Fruit fly (Drosophila melanogaster) whole organism, prepupa: ENCODE measurements around the gene CG44153.

Source experiments
- Blimp-1 ChIP-seq: fragments of 200-800 bp; sonication (Bioruptor generic); optimal IDR thresholded peaks from 3 replicates; lab custom pipeline; 2017; ENCODE audit warnings: missing biosample characterization, missing genetic modification characterization, mild to moderate bottlenecking, moderate library complexity, missing genetic modification reagents
- CG10631 ChIP-seq: fragments of 200-800 bp; sonication (Bioruptor generic); optimal IDR thresholded peaks from 2 replicates; lab custom pipeline; 2016; ENCODE audit warnings: missing biosample characterization, missing genetic modification characterization
- CG11294 ChIP-seq: fragments of 200-800 bp; sonication (Bioruptor generic); IDR thresholded peaks from 2 replicates; pipeline ENCODE4 v1.3.6; 2022; ENCODE audit warnings: missing biosample characterization, missing genetic modification characterization
- CG11902 ChIP-seq: fragments of 200-800 bp; sonication (Bioruptor generic); optimal IDR thresholded peaks from 3 replicates; lab custom pipeline; 2016; ENCODE audit warnings: missing biosample characterization, missing genetic modification characterization
- CG16779 ChIP-seq: fragments of 200-800 bp; sonication (Bioruptor generic); optimal IDR thresholded peaks from 3 replicates; lab custom pipeline; 2017; ENCODE audit warnings: missing biosample characterization, mild to moderate bottlenecking, missing genetic modification characterization
- CG3032 ChIP-seq: fragments of 200-800 bp; optimal IDR thresholded peaks from 2 replicates; lab custom pipeline; 2019; ENCODE audit warnings: missing biosample characterization, mild to moderate bottlenecking, missing genetic modification characterization, moderate library complexity
- CG31627 ChIP-seq: fragments of 200-800 bp; sonication (Bioruptor generic); optimal IDR thresholded peaks from 3 replicates; lab custom pipeline; 2016; ENCODE audit warnings: missing biosample characterization, missing genetic modification characterization
- CG32006 ChIP-seq: fragments of 200-800 bp; sonication (Bioruptor generic); optimal IDR thresholded peaks from 3 replicates; lab custom pipeline; 2017; ENCODE audit warnings: missing biosample characterization, mild to moderate bottlenecking, missing genetic modification characterization
- CG34406 ChIP-seq: fragments of 200-800 bp; sonication (Bioruptor generic); optimal IDR thresholded peaks from 3 replicates; lab custom pipeline; 2016; ENCODE audit warnings: missing biosample characterization, missing genetic modification characterization
- CG4318 ChIP-seq: fragments of 200-800 bp; sonication (Bioruptor generic); optimal IDR thresholded peaks from 3 replicates; lab custom pipeline; 2017; ENCODE audit warnings: missing biosample characterization, mild to moderate bottlenecking, missing genetic modification characterization
- CG6163 ChIP-seq: fragments of 200-800 bp; sonication (Bioruptor generic); IDR thresholded peaks from 3 replicates; pipeline ENCODE4 v1.3.6; 2022; ENCODE audit warnings: missing biosample characterization, missing genetic modification characterization
- CG6276 ChIP-seq: fragments of 200-800 bp; sonication (Bioruptor generic); optimal IDR thresholded peaks from 2 replicates; lab custom pipeline; 2017; ENCODE audit warnings: missing biosample characterization, mild to moderate bottlenecking, missing genetic modification characterization
- CG6792 ChIP-seq: fragments of 200-800 bp; sonication (Bioruptor generic); optimal IDR thresholded peaks from 3 replicates; lab custom pipeline; 2016; ENCODE audit warnings: missing biosample characterization, missing genetic modification characterization
- CG6808 ChIP-seq: fragments of 200-800 bp; sonication (Bioruptor generic); optimal IDR thresholded peaks from 3 replicates; lab custom pipeline; 2017; ENCODE audit warnings: missing biosample characterization, missing genetic modification characterization, mild to moderate bottlenecking, moderate library complexity, missing genetic modification reagents
- CG6854 ChIP-seq: fragments of 200-800 bp; sonication (Bioruptor generic); optimal IDR thresholded peaks from 2 replicates; lab custom pipeline; 2017; ENCODE audit warnings: missing biosample characterization, mild to moderate bottlenecking, missing genetic modification characterization
- CG7368 ChIP-seq: fragments of 200-800 bp; sonication (Bioruptor generic); optimal IDR thresholded peaks from 3 replicates; lab custom pipeline; 2016; ENCODE audit warnings: missing biosample characterization, missing genetic modification characterization
- CG8119 ChIP-seq: fragments of 200-800 bp; sonication (Bioruptor generic); IDR thresholded peaks from 3 replicates; pipeline ENCODE4 v1.3.6; 2022; ENCODE audit warnings: missing biosample characterization, missing genetic modification characterization
- CG8319 ChIP-seq: fragments of 200-800 bp; sonication (Bioruptor generic); optimal IDR thresholded peaks from 3 replicates; lab custom pipeline; 2016; ENCODE audit warnings: missing biosample characterization, missing genetic modification characterization
- CG8632 ChIP-seq: fragments of 200-800 bp; sonication (Bioruptor generic); optimal IDR thresholded peaks from 3 replicates; lab custom pipeline; 2016; ENCODE audit warnings: missing biosample characterization, missing genetic modification characterization
- CG9139 ChIP-seq: fragments of 200-800 bp; sonication (Bioruptor generic); optimal IDR thresholded peaks from 3 replicates; lab custom pipeline; 2017; ENCODE audit warnings: missing biosample characterization, mild to moderate bottlenecking, missing genetic modification characterization
- Eip75B ChIP-seq: fragments of 200-800 bp; sonication (Bioruptor generic); optimal IDR thresholded peaks from 3 replicates; lab custom pipeline; 2016; ENCODE audit warnings: missing biosample characterization, missing genetic modification characterization
- Eip78C ChIP-seq: fragments of 200-800 bp; sonication (Bioruptor generic); peaks from one replicate; lab custom pipeline; 2016; ENCODE audit warnings: missing biosample characterization, missing genetic modification characterization
- Ets21C ChIP-seq: fragments of 200-800 bp; sonication (Bioruptor generic); optimal IDR thresholded peaks from 3 replicates; lab custom pipeline; 2016; ENCODE audit warnings: missing biosample characterization, missing genetic modification characterization
- Ets96B ChIP-seq: fragments of 200-800 bp; optimal IDR thresholded peaks from 2 replicates; lab custom pipeline; 2019; ENCODE audit warnings: missing biosample characterization, mild to moderate bottlenecking, missing genetic modification characterization, moderate library complexity
- Gug ChIP-seq: fragments of 200-800 bp; sonication (Bioruptor generic); IDR thresholded peaks from 2 replicates; pipeline ENCODE4 v1.3.6; 2022; ENCODE audit warnings: missing biosample characterization, missing genetic modification characterization
- Hr38 ChIP-seq: sonication (Bioruptor generic); optimal IDR thresholded peaks from 2 replicates; lab custom pipeline; 2016; ENCODE audit warnings: missing biosample characterization, missing genetic modification characterization
- Hr39 ChIP-seq: fragments of 200-800 bp; sonication (Bioruptor generic); optimal IDR thresholded peaks from 2 replicates; lab custom pipeline; 2016; ENCODE audit warnings: missing biosample characterization, missing genetic modification characterization
- Hr4 ChIP-seq: fragments of 200-800 bp; sonication (Bioruptor generic); optimal IDR thresholded peaks from 3 replicates; lab custom pipeline; 2016; ENCODE audit warnings: missing biosample characterization, missing genetic modification characterization
- Lpt ChIP-seq: fragments of 200-800 bp; sonication (Bioruptor generic); optimal IDR thresholded peaks from 3 replicates; lab custom pipeline; 2016; ENCODE audit warnings: missing biosample characterization, missing genetic modification characterization
- OdsH ChIP-seq: fragments of 200-800 bp; sonication (Bioruptor generic); optimal IDR thresholded peaks from 3 replicates; lab custom pipeline; 2016; ENCODE audit warnings: missing biosample characterization, missing genetic modification characterization
- Smox ChIP-seq: fragments of 200-800 bp; sonication (Bioruptor generic); optimal IDR thresholded peaks from 3 replicates; lab custom pipeline; 2016; ENCODE audit warnings: missing biosample characterization, missing genetic modification characterization
- Sox102F ChIP-seq: fragments of 200-800 bp; sonication (Bioruptor generic); optimal IDR thresholded peaks from 2 replicates; lab custom pipeline; 2016; ENCODE audit warnings: missing biosample characterization, mild to moderate bottlenecking, missing genetic modification characterization
- Sox14 ChIP-seq: fragments of 200-800 bp; sonication (Bioruptor generic); optimal IDR thresholded peaks from 3 replicates; lab custom pipeline; 2016; ENCODE audit warnings: missing biosample characterization, missing genetic modification characterization
- achi ChIP-seq: fragments of 200-800 bp; sonication (Bioruptor generic); optimal IDR thresholded peaks from 3 replicates; lab custom pipeline; 2016; ENCODE audit warnings: missing biosample characterization, missing genetic modification characterization
- acj6 ChIP-seq: fragments of 200-800 bp; sonication (Bioruptor generic); optimal IDR thresholded peaks from 3 replicates; lab custom pipeline; 2016; ENCODE audit warnings: missing biosample characterization, missing genetic modification characterization
- cyc ChIP-seq: fragments of 200-800 bp; sonication (Bioruptor generic); optimal IDR thresholded peaks from 3 replicates; lab custom pipeline; 2016; ENCODE audit warnings: missing biosample characterization, missing genetic modification characterization
- dac ChIP-seq: fragments of 200-800 bp; sonication (Bioruptor generic); optimal IDR thresholded peaks from 2 replicates; lab custom pipeline; 2017; ENCODE audit warnings: missing biosample characterization, mild to moderate bottlenecking, missing genetic modification characterization
- dsx ChIP-seq: fragments of 200-800 bp; optimal IDR thresholded peaks from 3 replicates; lab custom pipeline; 2019; ENCODE audit warnings: missing biosample characterization, mild to moderate bottlenecking, missing genetic modification characterization, moderate library complexity; ENCODE audit not compliant: poor library complexity, severe bottlenecking
- eg ChIP-seq: fragments of 200-800 bp; sonication (Bioruptor generic); IDR thresholded peaks from 3 replicates; pipeline ENCODE4 v1.3.6; 2022; ENCODE audit warnings: missing biosample characterization, missing genetic modification characterization
- esn ChIP-seq: fragments of 200-800 bp; sonication (Bioruptor generic); optimal IDR thresholded peaks from 2 replicates; lab custom pipeline; 2016; ENCODE audit warnings: missing biosample characterization, mild to moderate bottlenecking, missing genetic modification characterization, moderate library complexity
- fd59A ChIP-seq: fragments of 200-800 bp; sonication (Bioruptor generic); optimal IDR thresholded peaks from 2 replicates; lab custom pipeline; 2017; ENCODE audit warnings: missing biosample characterization, mild to moderate bottlenecking, missing genetic modification characterization, missing genetic modification reagents
- fd85E ChIP-seq: fragments of 200-800 bp; sonication (Bioruptor generic); optimal IDR thresholded peaks from 3 replicates; lab custom pipeline; 2016; ENCODE audit warnings: missing biosample characterization, missing genetic modification characterization
- fkh ChIP-seq: fragments of 200-800 bp; sonication (Bioruptor generic); optimal IDR thresholded peaks from 3 replicates; lab custom pipeline; 2017; ENCODE audit warnings: missing biosample characterization, mild to moderate bottlenecking, missing genetic modification characterization, moderate library complexity
- net ChIP-seq: fragments of 200-800 bp; sonication (Bioruptor generic); optimal IDR thresholded peaks from 3 replicates; lab custom pipeline; 2016; ENCODE audit warnings: missing biosample characterization, missing genetic modification characterization
- pdm3 ChIP-seq: fragments of 200-800 bp; sonication (Bioruptor generic); optimal IDR thresholded peaks from 3 replicates; lab custom pipeline; 2016; ENCODE audit warnings: missing biosample characterization, missing genetic modification characterization
- salr ChIP-seq, 2 experiments: fragments of 200-800 bp; sonication (Bioruptor generic); optimal IDR thresholded peaks; 3 replicates each; lab custom pipeline; 2016 to 2018; ENCODE audit warnings: missing biosample characterization in 2 of 2, missing genetic modification characterization in 2 of 2, mild to moderate bottlenecking in 1 of 2
- spab ChIP-seq: fragments of 200-800 bp; sonication (Bioruptor generic); optimal IDR thresholded peaks from 2 replicates; lab custom pipeline; 2017; ENCODE audit warnings: missing biosample characterization, mild to moderate bottlenecking, missing genetic modification characterization, missing genetic modification reagents
- ss ChIP-seq, 2 experiments: fragments of 200-800 bp; sonication (Bioruptor generic); optimal IDR thresholded peaks; 2 replicates in 1 of 2; 3 replicates in 1 of 2; lab custom pipeline; 2017 to 2018; ENCODE audit warnings: mild to moderate bottlenecking in 2 of 2, missing biosample characterization in 2 of 2, missing genetic modification characterization in 2 of 2, moderate library complexity in 1 of 2
- svp ChIP-seq: fragments of 200-800 bp; sonication (Bioruptor generic); peaks from one replicate; lab custom pipeline; 2016; ENCODE audit warnings: missing biosample characterization, missing genetic modification characterization
- topi ChIP-seq: fragments of 200-800 bp; sonication (Bioruptor generic); optimal IDR thresholded peaks from 3 replicates; lab custom pipeline; 2016; ENCODE audit warnings: missing biosample characterization, missing genetic modification characterization
- vri ChIP-seq: fragments of 200-800 bp; sonication (Bioruptor generic); optimal IDR thresholded peaks from 3 replicates; lab custom pipeline; 2016; ENCODE audit warnings: missing biosample characterization, mild to moderate bottlenecking, missing genetic modification characterization

Gene CG44153

DNA sequence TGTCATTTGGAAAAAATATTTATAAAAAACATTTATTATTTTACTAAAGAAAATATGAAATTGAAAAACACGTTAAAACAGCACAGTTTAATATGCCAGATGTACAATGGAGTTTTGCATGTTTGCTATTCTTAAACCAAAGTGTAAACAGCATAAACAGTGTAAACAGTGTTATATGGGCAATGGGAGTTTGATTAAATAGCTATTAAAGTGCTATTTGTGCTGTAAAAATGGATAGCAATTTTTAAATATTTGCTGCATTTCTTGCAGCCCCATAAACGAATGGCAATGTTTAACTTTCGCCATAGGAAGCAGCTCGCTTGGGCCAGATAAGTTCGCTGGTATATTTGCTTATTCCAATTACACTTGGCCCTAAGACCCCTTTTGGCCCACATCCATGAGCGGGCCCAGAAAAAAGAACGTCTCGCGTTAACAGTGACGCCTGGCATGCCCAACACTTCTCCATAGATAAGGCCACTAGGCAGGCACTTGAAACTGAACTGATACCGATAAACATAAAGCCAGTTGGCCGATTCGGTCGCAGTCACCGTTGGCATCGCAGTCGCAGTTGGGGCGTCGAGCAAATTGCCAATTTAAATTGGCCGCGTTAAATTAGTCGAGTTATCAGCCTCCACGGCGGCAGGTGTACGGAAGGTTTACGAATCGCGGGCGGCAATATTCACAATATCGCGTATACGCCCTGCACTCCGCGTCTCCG lies 35.7 kb downstream of the CG44153 start, which contains the start of gene CG4839:
CG4839 (plus strand) TSS at position 541 of the 718 bp plus-strand sequence.
- TF ChIP-seq CG8632 (GFP tag; lab: Kevin White, UChicago) (peak; percentile 32), OdsH (GFP tag; lab: Kevin White, UChicago) (peak; percentile 38), esn (GFP tag; lab: Kevin White, UChicago) (peak; percentile 62), net (GFP tag; lab: Kevin White, UChicago) (no peak), topi (GFP tag; lab: Kevin White, UChicago) (peak; percentile 44), CG32006 (GFP tag; lab: Kevin White, UChicago) (no peak), fd85E (GFP tag; lab: Kevin White, UChicago) (no peak), Sox14 (no peak), Lpt (no peak), eg (GFP tag; lab: Robert Waterston, UW) (no peak), CG6276 (no peak), Hr4 (no peak), Ets96B (tag; lab: Kevin White, UChicago) (no peak), Hr39 (GFP tag; lab: Kevin White, UChicago) (peak; percentile 12), vri (peak; percentile 29), fd59A (GFP tag; lab: Kevin White, UChicago) (no peak), svp (GFP tag; lab: Kevin White, UChicago) (peak; percentile 69), cyc (GFP tag; lab: Kevin White, UChicago) (peak; percentile 31), CG16779 (no peak), CG4318 (GFP tag; lab: Kevin White, UChicago) (no peak), Eip75B (GFP tag; lab: Kevin White, UChicago) (no peak), ss (GFP tag; optimal IDR thresholded peaks at IDR 0.05; lab: Kevin White, UChicago) (no peak), CG6792 (peak; percentile 47), Smox (GFP tag; lab: Kevin White, UChicago) (peak; percentile 7), CG31627 (GFP tag; lab: Kevin White, UChicago) (peak; percentile 9), salr (GFP tag; optimal IDR thresholded peaks at IDR 0.05; lab: Kevin White, UChicago) (no peak), Eip78C (GFP tag; lab: Kevin White, UChicago) (peak; percentile 83), CG9139 (GFP tag; lab: Kevin White, UChicago) (no peak), CG6163 (GFP tag; lab: Robert Waterston, UW) (0 out of 3 replicates have a peak, but pooled peaks have one; percentile 28), Ets21C (GFP tag; lab: Kevin White, UChicago) (no peak), pdm3 (GFP tag; lab: Kevin White, UChicago) (peak; percentile 39), Sox102F (GFP tag; lab: Kevin White, UChicago) (peak; percentile 9), acj6 (GFP tag; lab: Kevin White, UChicago) (peak; percentile 42), dsx (GFP tag; lab: Kevin White, UChicago) (no peak), achi (GFP tag; lab: Kevin White, UChicago) (peak; percentile 24), dac (no peak), CG6808 (no peak), CG11294 (no peak), CG7368 (no peak), Blimp-1 (GFP tag; lab: Kevin White, UChicago) (peak; percentile 22), CG8319 (GFP tag; lab: Kevin White, UChicago) (no peak), CG10631 (GFP tag; lab: Kevin White, UChicago) (peak; percentile 22), Hr38 (no peak), CG3032 (tag; lab: Kevin White, UChicago) (no peak), spab (GFP tag; lab: Kevin White, UChicago) (no peak), CG34406 (GFP tag; lab: Kevin White, UChicago) (peak; percentile 36), CG6854 (GFP tag; lab: Kevin White, UChicago) (no peak), CG8119 (GFP tag; lab: Robert Waterston, UW) (no peak), fkh (GFP tag; lab: Kevin White, UChicago) (peak; percentile 24), CG11902 (GFP tag; lab: Kevin White, UChicago) (no peak), Gug (GFP tag; lab: Robert Waterston, UW) (no peak)
